Worm (Caenorhabditis elegans): ENCODE results near the gene Y26G10.6.

ce11 chrV:17665906-17666305 lies 33.9 kb upstream of the Y26G10.6 start, which contains the start of gene F59A1.11:
- no peak for TF ChIP-seq nhr-77 (tag; optimal IDR thresholded peaks at IDR 0.05)
- no peak for TF ChIP-seq aha-1 (tag)
- TF ChIP-seq nhr-42 (GFP tag; IDR thresholded peaks at IDR 0.05), result no peak
- TF ChIP-seq snpc-4 (tag; optimal IDR thresholded peaks at IDR 0.05), result no peak
- no peak for TF ChIP-seq fos-1 (tag; optimal IDR thresholded peaks at IDR 0.05)
- no peak for TF ChIP-seq lin-39 (tag; optimal IDR thresholded peaks at IDR 0.05)
- TF ChIP-seq pha-4 (GFP tag; IDR thresholded peaks at IDR 0.05), result no peak
- TF ChIP-seq pha-4 (tag; optimal IDR thresholded peaks at IDR 0.05), result no peak
- TF ChIP-seq dmd-6 (GFP tag; IDR thresholded peaks at IDR 0.05), result no peak
- no peak for TF ChIP-seq F49E8.2 (tag; optimal IDR thresholded peaks at IDR 0.05; ENCODE audit: borderline replicate concordance)
- no peak for TF ChIP-seq nhr-76 (tag; optimal IDR thresholded peaks at IDR 0.05)
- no peak for TF ChIP-seq zag-1 (tag; optimal IDR thresholded peaks at IDR 0.05)
- TF ChIP-seq pqm-1 (tag; optimal IDR thresholded peaks at IDR 0.05), result no peak
- TF ChIP-seq nhr-28 (tag; optimal IDR thresholded peaks at IDR 0.05), result no peak
- TF ChIP-seq lsy-2 (tag; optimal IDR thresholded peaks at IDR 0.05), result no peak
